Worm (Caenorhabditis elegans) whole organism, young adult: Measurements from ENCODE around the gene ZK896.1.

Source experiments
- F52B5.7 ChIP-seq: sonication (generic microtip); optimal IDR thresholded peaks from 2 replicates; lab custom pipeline; 2016; ENCODE audit warnings: mild to moderate bottlenecking, missing genetic modification characterization, missing compliant biosample characterization
- aptf-3 ChIP-seq: fragments of 200-800 bp; sonication (Bioruptor generic); IDR thresholded peaks from 2 replicates; pipeline ENCODE4 v1.3.6; 2022; ENCODE audit warnings: missing genetic modification characterization, missing compliant biosample characterization
- die-1 ChIP-seq: sonication (generic microtip); optimal IDR thresholded peaks from 2 replicates; lab custom pipeline; 2016; ENCODE audit warnings: missing genotype, mild to moderate bottlenecking, missing genetic modification characterization, missing compliant biosample characterization
- lsy-27 ChIP-seq: sonication (generic microtip); optimal IDR thresholded peaks from 2 replicates; lab custom pipeline; 2017; ENCODE audit warnings: missing genetic modification characterization, mild to moderate bottlenecking, missing compliant biosample characterization, antibody characterized with exemption, missing genotype, borderline replicate concordance; ENCODE audit not compliant: insufficient read depth
- pha-4 ChIP-seq: fragments of 150-350 bp; sonication (generic microtip); optimal IDR thresholded peaks from 2 replicates; lab custom pipeline; 2014; ENCODE audit warnings: missing biosample characterization, missing genetic modification reagents, missing genetic modification characterization
- ztf-22 ChIP-seq: fragments of 200-800 bp; sonication (Bioruptor generic); optimal IDR thresholded peaks from 2 replicates; lab custom pipeline; 2018; ENCODE audit warnings: mild to moderate bottlenecking, missing genetic modification characterization, moderate library complexity, missing compliant biosample characterization

DNA sequence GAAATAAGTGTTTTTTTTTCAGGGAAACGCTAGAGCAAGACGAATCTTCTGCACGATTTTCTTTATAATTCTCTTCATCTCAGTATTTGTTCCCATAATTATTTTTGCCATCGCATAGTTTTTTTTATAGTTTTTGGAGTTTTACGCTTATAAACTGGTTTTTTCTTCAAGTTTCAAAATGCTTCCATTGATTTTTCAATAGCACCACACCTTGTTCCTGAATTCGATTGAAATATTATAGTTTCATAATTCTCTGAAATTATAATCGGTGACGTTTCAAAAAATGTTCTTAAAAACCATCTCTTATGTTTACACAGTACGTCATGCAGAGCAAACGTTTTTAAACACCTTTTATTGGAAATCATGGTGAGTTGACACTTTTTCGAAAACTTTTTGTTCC is 18.0 kb upstream of the ZK896.1 start, which contains the start of gene K08D8.12:
- TF ChIP-seq lsy-27 (tag; lab: Kevin White, UChicago) (no peak), aptf-3 (no peak), F52B5.7 (tag; lab: Kevin White, UChicago) (no peak), pha-4 (tag; lab: Kevin White, UChicago) (no peak), die-1 (tag; lab: Kevin White, UChicago) (no peak), ztf-22 (GFP tag; lab: Kevin White, UChicago) (no peak)
